Fruit fly (Drosophila melanogaster) whole organism, embryonic: Measurements from ENCODE around the gene Naam.

Experiments used
- B-H1 ChIP-seq: fragments of 200-800 bp; sonication (Bioruptor generic); IDR thresholded peaks from 3 replicates; pipeline ENCODE4 v1.3.6; 2022; ENCODE audit warnings: missing biosample characterization, missing genetic modification characterization
- CG10543 ChIP-seq: fragments of 200-800 bp; sonication (Bioruptor generic); optimal IDR thresholded peaks from 3 replicates; lab custom pipeline; 2017; ENCODE audit warnings: missing biosample characterization, mild to moderate bottlenecking, missing genetic modification characterization, moderate library complexity
- CG10959 ChIP-seq: fragments of 200-800 bp; sonication (Bioruptor generic); IDR thresholded peaks from 2 replicates; pipeline ENCODE4 v1.3.6; 2022; ENCODE audit warnings: missing biosample characterization, missing genetic modification characterization
- CG11560 ChIP-seq: fragments of 200-800 bp; sonication (Bioruptor generic); IDR thresholded peaks from 3 replicates; pipeline ENCODE4 v1.3.6; 2022; ENCODE audit warnings: missing biosample characterization, missing genetic modification characterization
- CG12236 ChIP-seq: fragments of 200-800 bp; sonication (Bioruptor generic); optimal IDR thresholded peaks from 2 replicates; lab custom pipeline; 2016; ENCODE audit warnings: missing biosample characterization, missing genetic modification characterization
- CG15011 ChIP-seq: fragments of 200-800 bp; sonication (Bioruptor generic); optimal IDR thresholded peaks from 3 replicates; lab custom pipeline; 2018; ENCODE audit warnings: missing biosample characterization, mild to moderate bottlenecking, missing genetic modification characterization
- CG15601 ChIP-seq: fragments of 200-800 bp; sonication (Bioruptor generic); optimal IDR thresholded peaks from 3 replicates; lab custom pipeline; 2019; ENCODE audit warnings: missing biosample characterization, mild to moderate bottlenecking, missing genetic modification characterization, moderate library complexity
- CG17829 ChIP-seq: fragments of 200-800 bp; optimal IDR thresholded peaks from 2 replicates; lab custom pipeline; 2019; ENCODE audit warnings: missing biosample characterization, mild to moderate bottlenecking, missing genetic modification characterization, moderate library complexity
- CG2199 ChIP-seq: fragments of 200-800 bp; sonication (Bioruptor generic); IDR thresholded peaks from 3 replicates; pipeline ENCODE4 v1.3.6; 2022; ENCODE audit warnings: missing biosample characterization, missing genetic modification characterization
- CG2202 ChIP-seq: fragments of 200-800 bp; sonication (Bioruptor generic); optimal IDR thresholded peaks from 2 replicates; lab custom pipeline; 2018; ENCODE audit warnings: missing biosample characterization, mild to moderate bottlenecking, missing genetic modification characterization
- CG2875 ChIP-seq: fragments of 200-800 bp; sonication (Bioruptor generic); optimal IDR thresholded peaks from 2 replicates; lab custom pipeline; 2017; ENCODE audit warnings: missing biosample characterization, mild to moderate bottlenecking, missing genetic modification characterization, missing genetic modification reagents
- CG32532 ChIP-seq: fragments of 200-800 bp; sonication (Bioruptor generic); IDR thresholded peaks from 2 replicates; pipeline ENCODE4 v1.3.6; 2022; ENCODE audit warnings: missing biosample characterization, missing genetic modification characterization
- CG34422 ChIP-seq: fragments of 200-800 bp; sonication (Bioruptor generic); IDR thresholded peaks from 3 replicates; pipeline ENCODE4 v1.3.6; 2022; ENCODE audit warnings: missing biosample characterization, missing genetic modification characterization
- CG4617 ChIP-seq: fragments of 200-800 bp; sonication (Bioruptor generic); optimal IDR thresholded peaks from 3 replicates; lab custom pipeline; 2016; ENCODE audit warnings: missing biosample characterization, missing genetic modification characterization, borderline replicate concordance
- CG4854 ChIP-seq: fragments of 200-800 bp; sonication (Bioruptor generic); optimal IDR thresholded peaks from 2 replicates; lab custom pipeline; 2016; ENCODE audit warnings: missing biosample characterization, missing genetic modification characterization, inconsistent platforms
- CG6254 ChIP-seq: fragments of 200-800 bp; sonication (Bioruptor generic); optimal IDR thresholded peaks from 3 replicates; lab custom pipeline; 2017; ENCODE audit warnings: mild to moderate bottlenecking, missing biosample characterization, missing genetic modification reagents, missing genetic modification characterization
- CG9609 ChIP-seq: fragments of 200-800 bp; sonication (Bioruptor generic); optimal IDR thresholded peaks from 3 replicates; lab custom pipeline; 2016; ENCODE audit warnings: missing biosample characterization, missing genetic modification characterization
- CTCF ChIP-seq: fragments of 200-800 bp; sonication (Bioruptor generic); optimal IDR thresholded peaks from 2 replicates; lab custom pipeline; 2017; ENCODE audit warnings: missing biosample characterization, mild to moderate bottlenecking, missing genetic modification characterization, moderate library complexity
- ERR ChIP-seq: fragments of 200-800 bp; sonication (Bioruptor generic); optimal IDR thresholded peaks from 2 replicates; lab custom pipeline; 2016; ENCODE audit warnings: missing biosample characterization, missing genetic modification characterization
- Eip74EF ChIP-seq, 2 experiments: fragments of 200-800 bp in 1 of 2; fragments of >200 bp in 1 of 2; sonication (Bioruptor generic) in 1 of 2; optimal IDR thresholded peaks; 2 replicates each; lab custom pipeline; 2017 to 2019; ENCODE audit warnings: missing biosample characterization in 2 of 2, missing genetic modification characterization in 2 of 2, mild to moderate bottlenecking in 1 of 2, moderate library complexity in 1 of 2
- Elba2 ChIP-seq: fragments of 200-800 bp; sonication (Bioruptor generic); optimal IDR thresholded peaks from 3 replicates; lab custom pipeline; 2016; ENCODE audit warnings: missing biosample characterization, missing genetic modification characterization
- GATAe ChIP-seq: fragments of 200-800 bp; sonication (Bioruptor generic); conservative IDR thresholded peaks from 2 replicates; pipeline ENCODE4 v1.3.6; 2022; ENCODE audit warnings: missing biosample characterization, missing genetic modification characterization
- Mes4 ChIP-seq: fragments of 200-800 bp; sonication (Bioruptor generic); optimal IDR thresholded peaks from 2 replicates; lab custom pipeline; 2016; ENCODE audit warnings: missing biosample characterization, missing genetic modification characterization
- Neu2 ChIP-seq: fragments of 200-800 bp; sonication (Bioruptor generic); optimal IDR thresholded peaks from 3 replicates; lab custom pipeline; 2016; ENCODE audit warnings: missing biosample characterization, missing genetic modification characterization, borderline replicate concordance
- Rfx ChIP-seq: fragments of 200-800 bp; sonication (Bioruptor generic); IDR thresholded peaks from 2 replicates; pipeline ENCODE4 v1.3.6; 2022; ENCODE audit warnings: missing biosample characterization, missing genetic modification characterization
- Side ChIP-seq: fragments of 200-800 bp; sonication (Bioruptor generic); optimal IDR thresholded peaks from 2 replicates; lab custom pipeline; 2016; ENCODE audit warnings: missing biosample characterization, missing genetic modification characterization
- Sox102F ChIP-seq: fragments of 200-800 bp; sonication (Bioruptor generic); optimal IDR thresholded peaks from 2 replicates; lab custom pipeline; 2018; ENCODE audit warnings: missing biosample characterization, mild to moderate bottlenecking, missing genetic modification characterization, moderate library complexity
- Sry-δ ChIP-seq: fragments of 200-800 bp; sonication (Bioruptor generic); optimal IDR thresholded peaks from 2 replicates; lab custom pipeline; 2016; ENCODE audit warnings: missing biosample characterization, missing genetic modification characterization
- Ssrp ChIP-seq: fragments of 200-800 bp; sonication (Bioruptor generic); optimal IDR thresholded peaks from 2 replicates; lab custom pipeline; 2018; ENCODE audit warnings: missing biosample characterization, mild to moderate bottlenecking, missing genetic modification characterization, moderate library complexity
- Trl ChIP-seq, 3 experiments: fragments of >200 bp in 2 of 3; fragments of 200-800 bp in 1 of 3; sonication (Bioruptor generic) in 1 of 3; optimal IDR thresholded peaks; 2 replicates in 1 of 3; 3 replicates in 2 of 3; lab custom pipeline; 2016 to 2017; ENCODE audit warnings: missing biosample characterization in 1 of 3, missing genetic modification characterization in 1 of 3
- al ChIP-seq: fragments of 200-800 bp; sonication (Bioruptor generic); IDR thresholded peaks from 2 replicates; pipeline ENCODE4 v1.3.6; 2022; ENCODE audit warnings: missing biosample characterization, missing genetic modification characterization
- aop ChIP-seq: fragments of 200-800 bp; sonication (Bioruptor generic); IDR thresholded peaks from 2 replicates; pipeline ENCODE4 v1.3.6; 2022; ENCODE audit warnings: missing biosample characterization, missing genetic modification characterization
- bcd ChIP-seq: fragments of 200-800 bp; sonication (Bioruptor generic); optimal IDR thresholded peaks from 2 replicates; lab custom pipeline; 2017; ENCODE audit warnings: missing biosample characterization, mild to moderate bottlenecking, missing genetic modification characterization
- chinmo ChIP-seq: fragments of 200-800 bp; sonication (Bioruptor generic); IDR thresholded peaks from 4 replicates; pipeline ENCODE4 v1.3.6; 2022; ENCODE audit warnings: missing biosample characterization, missing genetic modification characterization; ENCODE audit not compliant: partially characterized antibody
- chm ChIP-seq: fragments of 200-800 bp; sonication (Bioruptor generic); IDR thresholded peaks from 2 replicates; pipeline ENCODE4 v1.3.6; 2022; ENCODE audit warnings: missing biosample characterization, missing genetic modification characterization
- croc ChIP-seq: fragments of 200-800 bp; sonication (Bioruptor generic); conservative IDR thresholded peaks from 3 replicates; pipeline ENCODE4 v1.3.6; 2022; ENCODE audit warnings: missing biosample characterization, missing genetic modification characterization
- cwo ChIP-seq: fragments of 200-800 bp; sonication (Bioruptor generic); optimal IDR thresholded peaks from 3 replicates; lab custom pipeline; 2017; ENCODE audit warnings: missing biosample characterization, missing genetic modification characterization, mild to moderate bottlenecking, moderate library complexity, missing genetic modification reagents
- dmrt11E ChIP-seq: fragments of 200-800 bp; sonication (Bioruptor generic); optimal IDR thresholded peaks from 3 replicates; lab custom pipeline; 2018; ENCODE audit warnings: missing biosample characterization, mild to moderate bottlenecking, missing genetic modification characterization, moderate library complexity
- dmrt99B ChIP-seq: fragments of 200-800 bp; sonication (Bioruptor generic); optimal IDR thresholded peaks from 2 replicates; lab custom pipeline; 2018; ENCODE audit warnings: missing biosample characterization, mild to moderate bottlenecking, missing genetic modification characterization, moderate library complexity
- eyg ChIP-seq: fragments of 200-800 bp; sonication (Bioruptor generic); optimal IDR thresholded peaks from 3 replicates; lab custom pipeline; 2016; ENCODE audit warnings: missing biosample characterization, missing genetic modification characterization
- fd102C ChIP-seq: fragments of 200-800 bp; sonication (Bioruptor generic); optimal IDR thresholded peaks from 2 replicates; lab custom pipeline; 2018; ENCODE audit warnings: missing biosample characterization, mild to moderate bottlenecking, missing genetic modification characterization, moderate library complexity
- h ChIP-seq: fragments of >200 bp; optimal IDR thresholded peaks from 2 replicates; lab custom pipeline; 2017
- ind ChIP-seq: fragments of 200-800 bp; sonication (Bioruptor generic); optimal IDR thresholded peaks from 3 replicates; lab custom pipeline; 2016; ENCODE audit warnings: missing biosample characterization, missing genetic modification characterization
- pb ChIP-seq: fragments of 200-800 bp; sonication (Bioruptor generic); optimal IDR thresholded peaks from 3 replicates; lab custom pipeline; 2016; ENCODE audit warnings: missing biosample characterization, missing genetic modification characterization
- run ChIP-seq: fragments of 200-800 bp; sonication (Bioruptor generic); optimal IDR thresholded peaks from 3 replicates; lab custom pipeline; 2018; ENCODE audit warnings: missing biosample characterization, mild to moderate bottlenecking, missing genetic modification characterization
- sr ChIP-seq: fragments of 200-800 bp; sonication (Bioruptor generic); IDR thresholded peaks from 3 replicates; pipeline ENCODE4 v1.3.6; 2022; ENCODE audit warnings: missing biosample characterization, missing genetic modification characterization
- stwl ChIP-seq: fragments of 200-800 bp; sonication (Bioruptor generic); optimal IDR thresholded peaks from 3 replicates; lab custom pipeline; 2018; ENCODE audit warnings: missing biosample characterization, mild to moderate bottlenecking, missing genetic modification characterization, moderate library complexity
- sug ChIP-seq: fragments of 200-800 bp; optimal IDR thresholded peaks from 2 replicates; lab custom pipeline; 2019; ENCODE audit warnings: missing biosample characterization, mild to moderate bottlenecking, missing genetic modification characterization, moderate library complexity
- zf30C ChIP-seq: fragments of 200-800 bp; sonication (Bioruptor generic); optimal IDR thresholded peaks from 3 replicates; lab custom pipeline; 2018; ENCODE audit warnings: missing biosample characterization, mild to moderate bottlenecking, missing genetic modification characterization

The Naam gene

dm6 chr3R:19644094-19644900 is 27.0 kb upstream of the Naam start, which contains the start of gene Vha13 (continued):
- TF ChIP-seq CG15011 (GFP tag; lab: Kevin White, UChicago) = no peak
- TF ChIP-seq Ssrp = no peak
- TF ChIP-seq CG4854 = no peak
- no peak for TF ChIP-seq CG17829 (tag; lab: Kevin White, UChicago)
- TF ChIP-seq CG15601 = peak; percentile 30
- peak; percentile 27 for TF ChIP-seq CG10543 (GFP tag; lab: Kevin White, UChicago)
- TF ChIP-seq B-H1 (GFP tag; lab: Robert Waterston, UW) = no peak
- TF ChIP-seq CG11560 = 0 out of 3 replicates have a peak, but pooled peaks have one; percentile 9
- TF ChIP-seq CG34422 (GFP tag; lab: Robert Waterston, UW) = peak; percentile 60
- no peak for TF ChIP-seq h (lab: Kevin White, UChicago)
- no peak for TF ChIP-seq CG10959 (GFP tag; lab: Robert Waterston, UW)
- peak; percentile 88 for TF ChIP-seq Sry-δ (GFP tag; lab: Kevin White, UChicago)
- peak; percentile 28 for TF ChIP-seq sug (tag; lab: Kevin White, UChicago)
- TF ChIP-seq ind (GFP tag; lab: Kevin White, UChicago) = peak; percentile 50
- TF ChIP-seq Elba2 (GFP tag; lab: Kevin White, UChicago) = peak; percentile 53
- no peak for TF ChIP-seq fd102C (GFP tag; lab: Kevin White, UChicago)
- TF ChIP-seq CG12236 (GFP tag; lab: Kevin White, UChicago) = no peak
- 0 out of 3 replicates have a peak, but pooled peaks have one; percentile 60 for TF ChIP-seq CG2199 (GFP tag; lab: Robert Waterston, UW)
- TF ChIP-seq Neu2 (GFP tag; lab: Kevin White, UChicago) = no peak
- TF ChIP-seq chm (GFP tag; lab: Robert Waterston, UW) = peak; percentile 82
- TF ChIP-seq Trl (optimal IDR thresholded peaks at IDR 0.05; lab: Kevin White, UChicago) = no peak
- peak; percentile 43 for TF ChIP-seq Trl (GFP tag; optimal IDR thresholded peaks at IDR 0.05; lab: Kevin White, UChicago)
- TF ChIP-seq run (tag; lab: Kevin White, UChicago) = peak; percentile 49
- TF ChIP-seq CG9609 (GFP tag; lab: Kevin White, UChicago) = peak; percentile 64
- TF ChIP-seq CG2875 (GFP tag; lab: Kevin White, UChicago) = no peak
- no peak for TF ChIP-seq Eip74EF (GFP tag; optimal IDR thresholded peaks at IDR 0.05; lab: Kevin White, UChicago)
- TF ChIP-seq dmrt99B (tag; lab: Kevin White, UChicago) = peak; percentile 17
- no peak for TF ChIP-seq cwo (GFP tag; lab: Kevin White, UChicago)
- peak; percentile 64; the same call in 1 of the 2 replicates for TF ChIP-seq aop
- peak; percentile 34 for TF ChIP-seq CG4617
- no peak for TF ChIP-seq zf30C (GFP tag; lab: Kevin White, UChicago)
- TF ChIP-seq Mes4 = no peak
- TF ChIP-seq sr (GFP tag; lab: Robert Waterston, UW) = no peak
- no peak for TF ChIP-seq eyg (GFP tag; lab: Kevin White, UChicago)
- no peak for TF ChIP-seq CG2202 (tag; lab: Kevin White, UChicago)
- peak; percentile 5 for TF ChIP-seq Sox102F (GFP tag; lab: Kevin White, UChicago)
- no peak for TF ChIP-seq ERR (GFP tag; lab: Kevin White, UChicago)
- no peak for TF ChIP-seq pb (GFP tag; lab: Kevin White, UChicago)
- peak; percentile 34 for TF ChIP-seq Side
- TF ChIP-seq Rfx (GFP tag; lab: Robert Waterston, UW) = peak; percentile 87
- TF ChIP-seq croc (GFP tag; lab: Robert Waterston, UW) = 0 out of 3 replicates have a peak, but pooled peaks have one; percentile 14
- TF ChIP-seq CTCF (GFP tag; lab: Kevin White, UChicago) = peak; percentile 22
- TF ChIP-seq stwl (tag; lab: Kevin White, UChicago) = peak; percentile 66
- TF ChIP-seq chinmo = peak; percentile 70; the same call in 1 of the 4 replicates
- TF ChIP-seq CG32532 (GFP tag; lab: Robert Waterston, UW) = peak; percentile 66
- TF ChIP-seq al (GFP tag; lab: Robert Waterston, UW) = 0 out of 2 replicates have a peak, but pooled peaks have one; percentile 23
- TF ChIP-seq GATAe = no peak
- peak; percentile 9 for TF ChIP-seq dmrt11E (tag; lab: Kevin White, UChicago)
- no peak for TF ChIP-seq bcd (GFP tag; lab: Kevin White, UChicago)
- TF ChIP-seq CG6254 (GFP tag; lab: Kevin White, UChicago) = no peak
